Worm (Caenorhabditis elegans): ENCODE measurements around the gene F54D5.24.

F54D5.24 gene

DNA sequence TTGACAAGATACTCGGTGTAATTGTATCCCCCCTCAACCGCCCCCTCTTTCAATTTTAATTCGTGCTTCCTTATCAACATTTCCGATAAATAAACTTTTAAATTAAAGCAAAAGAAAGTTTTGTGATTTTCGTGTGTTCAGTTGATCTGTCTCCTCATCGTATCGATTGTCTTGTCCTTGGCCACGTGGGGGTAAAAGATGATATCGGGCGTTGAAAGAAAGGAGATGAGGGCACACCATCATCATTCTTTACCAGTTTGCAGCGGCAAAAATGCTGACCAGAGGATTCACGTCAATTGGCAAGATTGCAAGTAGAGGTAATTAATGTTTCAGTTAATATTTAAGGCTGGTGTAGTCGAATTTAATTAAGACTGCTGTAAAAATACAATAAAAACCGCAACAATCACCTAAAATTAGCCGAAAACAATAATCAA lies 8.5 kb upstream of the F54D5.24 start, which contains the start of gene F54D5.7 (continued):
- TF ChIP-seq rec-8 (tag; optimal IDR thresholded peaks at IDR 0.05) (no peak), lsl-1 (GFP tag; optimal IDR thresholded peaks at IDR 0.05) (peak; percentile 40), attf-6 (GFP tag; IDR thresholded peaks at IDR 0.05) (peak; percentile 43; the same call in 1 of the 2 replicates), nhr-80 (tag; optimal IDR thresholded peaks at IDR 0.05) (peak; percentile 57), sdz-38 (tag; optimal IDR thresholded peaks at IDR 0.05) (no peak), C06A6.2 (GFP tag; conservative IDR thresholded peaks at IDR 0.05) (0 out of 2 replicates have a peak, but pooled peaks have one; percentile 51), madf-10 (tag; optimal IDR thresholded peaks at IDR 0.05) (peak; percentile 74), dox-1 (GFP tag; IDR thresholded peaks at IDR 0.05) (peak; percentile 61; the same call in 1 of the 2 replicates), aptf-2 (GFP tag; conservative IDR thresholded peaks at IDR 0.05) (0 out of 2 replicates have a peak, but pooled peaks have one; percentile 29), somi-1 (GFP tag; optimal IDR thresholded peaks at IDR 0.05) (no peak), dpl-1 (GFP tag; optimal IDR thresholded peaks at IDR 0.05) (no peak), F23B12.7 (tag; optimal IDR thresholded peaks at IDR 0.05; ENCODE audit: insufficient read depth) (peak; percentile 35), let-607 (tag; optimal IDR thresholded peaks at IDR 0.05) (peak in 1 of 2 experiments; percentile 26), egl-18 (GFP tag; IDR thresholded peaks at IDR 0.05) (no peak), lsy-27 (tag; optimal IDR thresholded peaks at IDR 0.05; ENCODE audit: borderline replicate concordance, insufficient read depth) (no peak), hmg-1.2 (GFP tag; IDR thresholded peaks at IDR 0.05) (peak; percentile 33; the same call in 1 of the 2 replicates), dpff-1 (tag; optimal IDR thresholded peaks at IDR 0.05) (peak; percentile 47), hrde-1 (tag; optimal IDR thresholded peaks at IDR 0.05; ENCODE audit: borderline replicate concordance) (no peak), nhr-90 (tag; optimal IDR thresholded peaks at IDR 0.05) (peak; percentile 34), Y67H2A.10 (GFP tag; conservative IDR thresholded peaks at IDR 0.05) (no peak), ccch-3 (GFP tag; optimal IDR thresholded peaks at IDR 0.05) (no peak), tlf-1 (GFP tag; optimal IDR thresholded peaks at IDR 0.05) (peak; percentile 84), nfyb-1 (GFP tag; IDR thresholded peaks at IDR 0.05) (peak; percentile 84; the same call in 1 of the 2 replicates), madf-6 (GFP tag; IDR thresholded peaks at IDR 0.05) (peak; percentile 57), ekl-4 (GFP tag; IDR thresholded peaks at IDR 0.05) (peak; percentile 39; the same call in 1 of the 2 replicates), ztf-28 (GFP tag; IDR thresholded peaks at IDR 0.05) (no peak), die-1 (tag; optimal IDR thresholded peaks at IDR 0.05) (peak; percentile 50), F55B11.4 (tag; optimal IDR thresholded peaks at IDR 0.05; ENCODE audit: borderline replicate concordance, insufficient read depth) (no peak), lin-26 (GFP tag; IDR thresholded peaks at IDR 0.05) (no peak), unc-130 (GFP tag; optimal IDR thresholded peaks at IDR 0.05) (no peak), F49E8.2 (tag; optimal IDR thresholded peaks at IDR 0.05; ENCODE audit: insufficient read depth) (peak; percentile 52), nfya-1 (tag; optimal IDR thresholded peaks at IDR 0.05; ENCODE audit: borderline replicate concordance, insufficient read depth) (no peak), gei-17 (GFP tag; optimal IDR thresholded peaks at IDR 0.05) (peak; percentile 49), nhr-179 (tag; optimal IDR thresholded peaks at IDR 0.05) (no peak), ceh-27 (GFP tag; optimal IDR thresholded peaks at IDR 0.05) (peak; percentile 42), repo-1 (tag; optimal IDR thresholded peaks at IDR 0.05) (peak; percentile 81), madf-8 (GFP tag; conservative IDR thresholded peaks at IDR 0.05) (no peak), K12H6.12 (tag; optimal IDR thresholded peaks at IDR 0.05) (peak; percentile 42), cebp-2 (GFP tag; IDR thresholded peaks at IDR 0.05) (peak; percentile 85), K11D2.4 (GFP tag; IDR thresholded peaks at IDR 0.05) (peak; percentile 60; the same call in 1 of the 2 replicates), egl-44 (GFP tag; IDR thresholded peaks at IDR 0.05) (no peak), snpc-3.4 (tag; optimal IDR thresholded peaks at IDR 0.05) (peak; percentile 70), lag-1 (GFP tag; IDR thresholded peaks at IDR 0.05) (no peak), ztf-3 (GFP tag; optimal IDR thresholded peaks at IDR 0.05) (peak; percentile 2), ets-4 (GFP tag; optimal IDR thresholded peaks at IDR 0.05) (peak; percentile 96), sptf-2 (GFP tag; optimal IDR thresholded peaks at IDR 0.05) (no peak), F57C9.4 (tag; optimal IDR thresholded peaks at IDR 0.05) (no peak)
